Fruit fly (Drosophila melanogaster): ENCODE measurements around the gene Teh2.
A peak's percentile ranks its signal among the peaks of the same experiment; 100 is the strongest.

Teh2 gene

DNA sequence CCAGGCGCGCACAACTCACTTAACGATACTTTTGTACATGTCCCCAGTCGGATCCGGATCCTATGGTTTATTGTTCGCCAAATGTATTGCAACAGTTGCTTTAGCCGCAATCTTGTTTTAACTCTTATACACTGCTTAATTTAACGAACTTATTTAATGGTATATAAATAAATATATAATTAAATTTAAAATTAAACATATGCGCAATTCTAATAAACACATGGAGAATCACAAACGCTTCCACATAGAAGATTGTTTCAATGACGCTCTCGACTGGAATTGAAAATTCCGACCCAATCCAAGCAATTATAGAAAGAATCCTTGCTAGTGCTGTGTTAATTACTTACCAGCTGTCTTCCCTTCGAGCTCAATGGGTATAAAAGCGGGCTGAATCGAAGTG lies 46.7 kb downstream of the Teh2 start, which contains the start of gene Akh:
Akh (plus strand) TSS at position 301 of the 400 bp plus-strand sequence.
- TF ChIP-seq EcR (GFP tag; optimal IDR thresholded peaks at IDR 0.05) (no peak), Pif1B (GFP tag; optimal IDR thresholded peaks at IDR 0.05) (no peak), D1 (tag; optimal IDR thresholded peaks at IDR 0.05) (no peak), gl (tag; optimal IDR thresholded peaks at IDR 0.05) (no peak), CG32121 (GFP tag; IDR thresholded peaks at IDR 0.05) (no peak), Snoo (tag; optimal IDR thresholded peaks at IDR 0.05) (no peak)

dm6 chr3L:4138804-4139521 lies 48.9 kb downstream of the Teh2 start, which contains the start of the genes Rop and Ras64B:
Gene Rop, minus strand, starts transcription at chr3L:4138996.
Gene Ras64B, plus strand, starts transcription at chr3L:4139076.
- TF ChIP-seq CG4496 (GFP tag; IDR thresholded peaks at IDR 0.05) (no peak), CG15710 (tag; optimal IDR thresholded peaks at IDR 0.05) (peak; percentile 1), EcR (GFP tag; optimal IDR thresholded peaks at IDR 0.05) (peak; percentile 57), Ets98B (GFP tag; IDR thresholded peaks at IDR 0.05) (peak; percentile 23; the same call in 1 of the 2 replicates), CG32121 (GFP tag; IDR thresholded peaks at IDR 0.05) (no peak)

DNA sequence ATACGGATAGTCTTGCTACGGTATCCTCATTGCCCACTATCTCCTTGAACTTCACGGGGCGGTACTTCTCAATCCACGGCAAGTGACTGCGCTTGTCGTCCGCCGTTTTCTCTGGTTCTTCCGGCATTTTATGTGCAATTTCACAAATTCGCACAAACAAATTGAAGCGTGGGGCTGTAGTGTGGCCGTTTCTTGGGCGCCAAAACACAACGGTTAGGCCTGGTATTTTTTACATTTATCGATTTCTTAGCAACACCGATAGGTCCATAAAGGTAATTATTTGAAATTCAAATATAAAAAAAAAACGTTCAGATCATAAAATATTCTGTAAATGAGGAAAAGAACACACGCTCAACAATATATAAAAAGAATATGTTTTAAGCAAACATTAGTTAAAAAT lies 52.0 kb downstream of the Teh2 start, which contains the start of gene RfC4:
RfC4 (minus strand) TSS at position 182 of the 400 bp plus-strand sequence.
- TF ChIP-seq EcR (GFP tag; optimal IDR thresholded peaks at IDR 0.05) = no peak

DNA sequence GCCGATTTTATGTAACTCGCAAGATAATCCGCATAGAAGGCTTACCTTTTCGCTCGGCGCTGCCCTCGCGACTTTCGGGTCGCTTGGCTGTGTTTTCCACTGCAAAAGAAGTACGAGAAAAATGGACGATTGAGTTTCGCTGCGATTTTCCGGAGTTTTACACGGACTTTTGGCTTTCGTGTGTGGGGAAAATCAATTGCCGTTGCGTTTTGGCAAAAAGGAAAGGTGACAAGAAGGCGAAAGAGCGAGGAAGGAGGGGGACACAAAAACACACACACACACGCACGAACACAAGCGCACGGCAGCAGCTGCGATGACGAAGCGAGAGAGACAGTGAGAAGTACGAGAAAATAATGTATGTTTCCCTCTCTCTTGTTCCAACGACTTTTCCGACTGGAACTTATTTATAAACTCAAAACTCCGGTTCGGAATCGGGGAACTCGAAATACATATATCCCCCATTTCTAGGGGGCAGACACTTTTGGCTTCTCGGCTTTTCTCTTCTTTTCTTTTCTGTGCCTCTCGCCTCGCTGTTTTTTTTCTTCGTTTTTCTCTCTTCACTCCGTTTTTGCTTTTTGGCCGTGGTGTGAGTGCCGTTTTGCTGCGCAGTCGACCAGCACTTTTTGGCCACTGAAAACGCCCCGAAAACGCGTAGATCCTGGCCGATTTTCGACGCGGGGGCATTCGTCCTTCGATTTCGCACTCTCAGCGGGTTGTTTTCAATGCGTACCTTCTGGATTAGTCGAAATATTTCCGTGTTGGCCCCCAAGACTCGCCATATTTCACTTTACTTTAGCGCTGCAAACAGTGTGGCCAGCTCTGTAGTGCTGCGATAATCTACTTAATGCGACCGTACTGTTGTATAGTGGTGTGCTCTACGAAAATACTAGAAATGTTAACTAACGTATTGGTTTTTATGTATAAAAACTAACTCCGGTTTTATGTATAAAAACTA lies 53.8 kb downstream of the Teh2 start, which contains the start of gene ens:
ens (minus strand) TSS at position 827 of the 955 bp plus-strand sequence.
- TF ChIP-seq CG34367 (tag; optimal IDR thresholded peaks at IDR 0.05) (peak; percentile 2), CG17806 (tag; optimal IDR thresholded peaks at IDR 0.05) (no peak), CG32121 (GFP tag; IDR thresholded peaks at IDR 0.05) (peak; percentile 40), CG8159 (tag; optimal IDR thresholded peaks at IDR 0.05) (no peak), Snoo (tag; optimal IDR thresholded peaks at IDR 0.05) (peak; percentile 20), CG4496 (GFP tag; IDR thresholded peaks at IDR 0.05) (no peak), gl (tag; optimal IDR thresholded peaks at IDR 0.05) (peak; percentile 31), D1 (tag; optimal IDR thresholded peaks at IDR 0.05) (no peak), CG9948 (tag; optimal IDR thresholded peaks at IDR 0.05) (no peak), Pif1A (GFP tag; optimal IDR thresholded peaks at IDR 0.05) (no peak), CG14655 (GFP tag; optimal IDR thresholded peaks at IDR 0.05) (no peak), rn (GFP tag; IDR thresholded peaks at IDR 0.05) (no peak), Pif1B (GFP tag; optimal IDR thresholded peaks at IDR 0.05) (no peak), CG10348 (GFP tag; IDR thresholded peaks at IDR 0.05) (no peak), CG13204 (GFP tag; optimal IDR thresholded peaks at IDR 0.05) (no peak), CG8301 (tag; optimal IDR thresholded peaks at IDR 0.05) (no peak), EcR (GFP tag; optimal IDR thresholded peaks at IDR 0.05) (peak; percentile 14), CG15710 (tag; optimal IDR thresholded peaks at IDR 0.05) (peak; percentile 15), CG12605 (GFP tag; IDR thresholded peaks at IDR 0.05) (peak; percentile 17; the same call in 1 of the 2 replicates)

DNA sequence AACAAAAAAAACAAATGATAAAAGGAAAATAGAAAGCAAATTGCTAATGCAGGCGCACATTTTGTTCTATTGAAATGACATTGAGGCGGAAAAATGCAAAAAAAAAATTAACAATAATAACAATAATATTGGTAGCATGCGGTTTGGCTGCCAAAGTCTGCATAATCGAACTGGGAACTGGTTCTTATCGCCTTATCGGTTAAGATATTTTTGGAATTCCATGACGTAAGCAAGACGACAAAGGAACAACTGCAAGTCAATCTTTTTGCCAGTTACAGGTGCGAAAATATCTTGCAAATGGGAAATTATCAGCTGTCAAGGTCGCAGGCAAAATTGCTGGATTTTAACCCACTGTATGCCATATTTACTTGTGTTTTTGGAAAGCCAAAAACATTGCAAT lies 55.2 kb downstream of the Teh2 start:
- TF ChIP-seq Snoo (tag; optimal IDR thresholded peaks at IDR 0.05) (no peak), CG10348 (GFP tag; IDR thresholded peaks at IDR 0.05) (no peak), CG12605 (GFP tag; IDR thresholded peaks at IDR 0.05) (no peak), CG17806 (tag; optimal IDR thresholded peaks at IDR 0.05) (no peak), CG14655 (GFP tag; optimal IDR thresholded peaks at IDR 0.05) (no peak), CG13204 (GFP tag; optimal IDR thresholded peaks at IDR 0.05) (no peak), CG9948 (tag; optimal IDR thresholded peaks at IDR 0.05) (no peak), CG34367 (tag; optimal IDR thresholded peaks at IDR 0.05) (no peak), D1 (tag; optimal IDR thresholded peaks at IDR 0.05) (no peak), CG4496 (GFP tag; IDR thresholded peaks at IDR 0.05) (no peak), EcR (GFP tag; optimal IDR thresholded peaks at IDR 0.05) (no peak), gl (tag; optimal IDR thresholded peaks at IDR 0.05) (no peak), Ets98B (GFP tag; IDR thresholded peaks at IDR 0.05) (no peak), Pif1B (GFP tag; optimal IDR thresholded peaks at IDR 0.05) (no peak), CG32121 (GFP tag; IDR thresholded peaks at IDR 0.05) (no peak), CG8301 (tag; optimal IDR thresholded peaks at IDR 0.05) (no peak), CG15710 (tag; optimal IDR thresholded peaks at IDR 0.05) (no peak), fd96Ca (GFP tag; IDR thresholded peaks at IDR 0.05) (no peak), Pif1A (GFP tag; optimal IDR thresholded peaks at IDR 0.05) (no peak)

DNA sequence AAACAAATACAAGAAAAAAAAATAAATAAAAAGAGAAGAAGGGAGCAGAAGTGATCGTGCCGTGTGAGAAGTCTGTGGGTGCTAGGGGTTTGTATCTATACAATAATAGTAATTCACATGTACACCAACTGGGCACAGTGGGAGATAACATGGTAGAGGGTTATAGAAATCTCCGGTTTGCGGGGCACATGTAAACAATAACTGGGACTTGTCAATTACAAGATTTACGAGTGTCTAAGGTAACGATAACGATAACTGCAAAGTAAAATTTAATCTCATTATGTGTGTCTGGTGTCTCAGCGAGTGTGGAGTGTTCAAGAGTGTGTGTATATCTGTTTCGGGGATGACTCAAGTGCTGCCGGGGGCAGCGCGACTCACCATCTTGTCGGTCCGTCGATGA lies 57.1 kb downstream of the Teh2 start:
- TF ChIP-seq CG10348 (GFP tag; IDR thresholded peaks at IDR 0.05) = no peak

Measured in whole organism, pupa.